Worm (Caenorhabditis elegans): ENCODE data around the gene Y39H10B.2.

DNA sequence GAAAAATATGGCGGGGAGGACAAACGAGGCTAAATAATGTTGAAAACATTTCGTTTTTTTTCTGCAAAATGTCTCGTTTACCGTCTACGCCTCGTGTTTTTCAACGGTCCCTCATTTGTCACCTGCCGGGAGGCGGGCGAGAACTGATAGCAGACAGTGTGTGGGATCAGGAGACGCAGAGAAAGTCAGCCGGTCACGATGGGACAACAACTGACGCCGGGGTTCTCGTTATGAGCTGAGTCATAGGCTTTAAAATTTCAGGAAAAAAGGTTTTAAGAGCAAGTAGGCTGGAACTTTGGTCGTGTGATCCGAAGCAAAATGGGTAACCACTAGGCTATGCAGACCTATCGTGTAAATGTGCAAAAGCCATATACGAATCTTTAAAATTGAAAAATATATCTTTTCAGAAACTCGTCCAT, 17.2 kb downstream of the Y39H10B.2 start, which contains the start of gene W08A12.2:
- TF ChIP-seq ztf-23 (GFP tag; IDR thresholded peaks at IDR 0.05) = no peak
- TF ChIP-seq ztf-29 (GFP tag; IDR thresholded peaks at IDR 0.05) = no peak
- TF ChIP-seq med-1 (GFP tag; optimal IDR thresholded peaks at IDR 0.05; ENCODE audit: insufficient read depth) = no peak
- no peak for TF ChIP-seq klf-2 (GFP tag; conservative IDR thresholded peaks at IDR 0.05)

Measured in whole organism, midembryonic.